Worm (Caenorhabditis elegans): ENCODE data around the gene lsm-1.

DNA sequence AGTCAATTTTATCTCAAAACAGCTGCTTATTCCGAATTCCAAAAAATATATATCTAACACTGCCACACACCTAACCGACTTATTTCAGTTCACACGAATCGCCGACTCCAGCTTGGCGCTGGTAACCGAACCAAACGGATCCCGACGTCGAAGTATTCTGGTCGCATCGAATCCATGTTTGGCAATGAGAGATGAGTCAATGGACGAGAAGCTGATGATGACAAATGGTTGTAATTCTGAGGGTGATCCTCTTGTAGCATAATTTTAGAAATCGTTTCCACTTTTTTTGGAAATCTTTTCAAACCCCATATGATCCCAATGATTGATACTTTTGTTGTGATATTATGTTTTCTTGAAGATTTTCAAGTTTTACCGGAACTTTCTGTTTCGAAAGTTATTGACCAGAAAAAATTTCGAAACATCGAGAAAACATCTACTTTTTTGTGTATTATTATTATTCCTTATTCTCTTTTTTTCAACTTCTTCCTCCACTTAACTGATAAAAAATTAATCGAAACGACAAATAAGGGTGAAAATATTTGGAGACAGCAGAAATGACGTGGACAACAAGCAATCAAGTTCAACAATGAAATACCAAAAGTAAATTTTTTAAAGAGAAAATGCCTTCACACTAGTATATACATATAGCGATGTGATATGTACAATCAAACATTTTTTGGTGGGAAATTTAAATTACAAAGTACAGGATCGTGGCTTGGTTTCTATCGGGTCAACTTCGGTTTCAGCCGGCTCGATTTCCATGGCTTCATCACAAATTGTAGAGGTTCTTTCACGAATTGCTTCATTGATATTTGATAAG, 23.3 kb downstream of the lsm-1 start:
- TF ChIP-seq nhr-77 (tag; optimal IDR thresholded peaks at IDR 0.05) (no peak), lin-39 (tag; optimal IDR thresholded peaks at IDR 0.05) (no peak), peb-1 (tag; optimal IDR thresholded peaks at IDR 0.05) (no peak), mdl-1 (tag; optimal IDR thresholded peaks at IDR 0.05) (no peak), zag-1 (tag; optimal IDR thresholded peaks at IDR 0.05) (no peak), ztf-1 (GFP tag; conservative IDR thresholded peaks at IDR 0.05) (no peak), ztf-11 (tag; optimal IDR thresholded peaks at IDR 0.05) (no peak), nhr-25 (tag; optimal IDR thresholded peaks at IDR 0.05) (no peak), ama-1 (optimal IDR thresholded peaks at IDR 0.05) (no peak), unc-62 (GFP tag; optimal IDR thresholded peaks at IDR 0.05) (no peak)
